Fruit fly (Drosophila melanogaster) whole organism, embryonic: ENCODE results near the gene Mzt1.

ENCODE experiments used
- B-H1 ChIP-seq: fragments of 200-800 bp; sonication (Bioruptor generic); IDR thresholded peaks from 3 replicates; pipeline ENCODE4 v1.3.6; 2022; ENCODE audit warnings: missing biosample characterization, missing genetic modification characterization
- CG10321 ChIP-seq: fragments of 200-800 bp; sonication (Bioruptor generic); IDR thresholded peaks from 2 replicates; pipeline ENCODE4 v1.3.6; 2022; ENCODE audit warnings: missing biosample characterization, missing genetic modification characterization
- CG12236 ChIP-seq: fragments of 200-800 bp; sonication (Bioruptor generic); optimal IDR thresholded peaks from 2 replicates; lab custom pipeline; 2016; ENCODE audit warnings: missing biosample characterization, missing genetic modification characterization
- CG12942 ChIP-seq: fragments of 200-800 bp; sonication (Bioruptor generic); optimal IDR thresholded peaks from 3 replicates; lab custom pipeline; 2016; ENCODE audit warnings: missing biosample characterization, missing genetic modification characterization
- CG13424 ChIP-seq: fragments of 200-800 bp; sonication (Bioruptor generic); optimal IDR thresholded peaks from 2 replicates; lab custom pipeline; 2019; ENCODE audit warnings: missing biosample characterization, mild to moderate bottlenecking, missing genetic modification characterization, moderate library complexity
- CG14441 ChIP-seq: fragments of 200-800 bp; sonication (Bioruptor generic); IDR thresholded peaks from 2 replicates; pipeline ENCODE4 v1.3.6; 2022; ENCODE audit warnings: missing biosample characterization, missing genetic modification characterization
- CG14860 ChIP-seq: fragments of 200-800 bp; sonication (Bioruptor generic); IDR thresholded peaks from 3 replicates; pipeline ENCODE4 v1.3.6; 2022; ENCODE audit warnings: missing biosample characterization, missing genetic modification characterization; ENCODE audit not compliant: partially characterized antibody
- CG15011 ChIP-seq: fragments of 200-800 bp; sonication (Bioruptor generic); optimal IDR thresholded peaks from 3 replicates; lab custom pipeline; 2018; ENCODE audit warnings: missing biosample characterization, mild to moderate bottlenecking, missing genetic modification characterization
- CG1529 ChIP-seq: fragments of 200-800 bp; sonication (Bioruptor generic); optimal IDR thresholded peaks from 3 replicates; lab custom pipeline; 2018; ENCODE audit warnings: missing biosample characterization, missing genetic modification characterization
- CG16779 ChIP-seq: fragments of 200-800 bp; sonication (Bioruptor generic); IDR thresholded peaks from 2 replicates; pipeline ENCODE4 v1.3.6; 2022; ENCODE audit warnings: missing biosample characterization, missing genetic modification characterization
- CG16815 ChIP-seq: fragments of 200-800 bp; sonication (Bioruptor generic); optimal IDR thresholded peaks from 3 replicates; lab custom pipeline; 2017; ENCODE audit warnings: missing biosample characterization, mild to moderate bottlenecking, missing genetic modification characterization
- CG17361 ChIP-seq: fragments of 200-800 bp; sonication (Bioruptor generic); IDR thresholded peaks from 3 replicates; pipeline ENCODE4 v1.3.6; 2022; ENCODE audit warnings: missing biosample characterization, missing genetic modification characterization
- CG17385 ChIP-seq: fragments of 200-800 bp; sonication (Bioruptor generic); optimal IDR thresholded peaks from 3 replicates; lab custom pipeline; 2018; ENCODE audit warnings: missing biosample characterization, mild to moderate bottlenecking, missing genetic modification characterization
- CG33213 ChIP-seq: fragments of 200-800 bp; sonication (Bioruptor generic); optimal IDR thresholded peaks from 3 replicates; lab custom pipeline; 2016; ENCODE audit warnings: missing biosample characterization, missing genetic modification characterization
- CG5180 ChIP-seq: fragments of 200-800 bp; sonication (Bioruptor generic); optimal IDR thresholded peaks from 3 replicates; lab custom pipeline; 2017; ENCODE audit warnings: missing biosample characterization, missing genetic modification characterization, mild to moderate bottlenecking, moderate library complexity, missing genetic modification reagents
- CG6854 ChIP-seq: fragments of 200-800 bp; sonication (Bioruptor generic); optimal IDR thresholded peaks from 3 replicates; lab custom pipeline; 2017; ENCODE audit warnings: missing biosample characterization, mild to moderate bottlenecking, missing genetic modification characterization
- CG7271 ChIP-seq: fragments of 200-800 bp; sonication (Bioruptor generic); optimal IDR thresholded peaks from 2 replicates; lab custom pipeline; 2018; ENCODE audit warnings: missing biosample characterization, mild to moderate bottlenecking, missing genetic modification characterization, moderate library complexity
- CG7357 ChIP-seq: fragments of 200-800 bp; sonication (Bioruptor generic); IDR thresholded peaks from 3 replicates; pipeline ENCODE4 v1.3.6; 2022; ENCODE audit warnings: missing biosample characterization, missing genetic modification characterization
- CG7987 ChIP-seq: fragments of 200-800 bp; sonication (Bioruptor generic); optimal IDR thresholded peaks from 2 replicates; lab custom pipeline; 2018; ENCODE audit warnings: missing biosample characterization, mild to moderate bottlenecking, missing genetic modification characterization, moderate library complexity
- CG8359 ChIP-seq: fragments of 200-800 bp; sonication (Bioruptor generic); optimal IDR thresholded peaks from 2 replicates; lab custom pipeline; 2017; ENCODE audit warnings: missing biosample characterization, mild to moderate bottlenecking, missing genetic modification characterization, borderline replicate concordance
- CG9609 ChIP-seq: fragments of 200-800 bp; sonication (Bioruptor generic); optimal IDR thresholded peaks from 3 replicates; lab custom pipeline; 2016; ENCODE audit warnings: missing biosample characterization, missing genetic modification characterization
- CkIIα-i1 ChIP-seq: fragments of 200-800 bp; sonication (Bioruptor generic); IDR thresholded peaks from 2 replicates; pipeline ENCODE4 v1.3.6; 2022; ENCODE audit warnings: missing biosample characterization, missing genetic modification characterization
- CoRest ChIP-seq: fragments of 200-800 bp; sonication (Bioruptor generic); optimal IDR thresholded peaks from 3 replicates; lab custom pipeline; 2018; ENCODE audit warnings: missing biosample characterization, mild to moderate bottlenecking, missing genetic modification characterization, moderate library complexity
- Gsc ChIP-seq: fragments of 200-800 bp; sonication (Bioruptor generic); IDR thresholded peaks from 2 replicates; pipeline ENCODE4 v1.3.6; 2022; ENCODE audit warnings: missing biosample characterization, missing genetic modification characterization
- H15 ChIP-seq: fragments of 200-800 bp; sonication (Bioruptor generic); IDR thresholded peaks from 3 replicates; pipeline ENCODE4 v1.3.6; 2022; ENCODE audit warnings: missing biosample characterization, missing genetic modification characterization
- Hand ChIP-seq: fragments of 200-800 bp; sonication (Bioruptor generic); optimal IDR thresholded peaks from 2 replicates; lab custom pipeline; 2017; ENCODE audit warnings: mild to moderate bottlenecking, missing biosample characterization, missing genetic modification reagents, missing genetic modification characterization
- Hr51 ChIP-seq, 2 experiments: fragments of 200-800 bp; sonication (Bioruptor generic); optimal IDR thresholded peaks; 2 replicates in 1 of 2; 3 replicates in 1 of 2; lab custom pipeline; 2016 to 2018; ENCODE audit warnings: missing biosample characterization in 2 of 2, missing genetic modification characterization in 2 of 2, mild to moderate bottlenecking in 1 of 2, moderate library complexity in 1 of 2
- Meics ChIP-seq: fragments of 200-800 bp; sonication (Bioruptor generic); optimal IDR thresholded peaks from 2 replicates; lab custom pipeline; 2017; ENCODE audit warnings: missing biosample characterization, mild to moderate bottlenecking, missing genetic modification characterization
- Nf-YA ChIP-seq: fragments of 200-800 bp; sonication (Bioruptor generic); IDR thresholded peaks from 2 replicates; pipeline ENCODE4 v1.3.6; 2022; ENCODE audit warnings: missing biosample characterization, missing genetic modification characterization
- Sox102F ChIP-seq: fragments of 200-800 bp; sonication (Bioruptor generic); optimal IDR thresholded peaks from 2 replicates; lab custom pipeline; 2018; ENCODE audit warnings: missing biosample characterization, mild to moderate bottlenecking, missing genetic modification characterization, moderate library complexity
- Spps ChIP-seq: fragments of 200-800 bp; sonication (Bioruptor generic); optimal IDR thresholded peaks from 2 replicates; lab custom pipeline; 2018; ENCODE audit warnings: missing biosample characterization, mild to moderate bottlenecking, missing genetic modification characterization
- Usf ChIP-seq: fragments of 200-800 bp; sonication (Bioruptor generic); optimal IDR thresholded peaks from 2 replicates; lab custom pipeline; 2017; ENCODE audit warnings: missing genotype, missing biosample characterization, missing genetic modification characterization
- YL-1 ChIP-seq: fragments of 200-800 bp; sonication (Bioruptor generic); optimal IDR thresholded peaks from 3 replicates; lab custom pipeline; 2017; ENCODE audit warnings: missing biosample characterization, mild to moderate bottlenecking, missing genetic modification characterization
- ac ChIP-seq: fragments of 200-800 bp; sonication (Bioruptor generic); optimal IDR thresholded peaks from 3 replicates; lab custom pipeline; 2017; ENCODE audit warnings: missing biosample characterization, mild to moderate bottlenecking, missing genetic modification characterization
- aop ChIP-seq: fragments of 200-800 bp; sonication (Bioruptor generic); IDR thresholded peaks from 2 replicates; pipeline ENCODE4 v1.3.6; 2022; ENCODE audit warnings: missing biosample characterization, missing genetic modification characterization
- bab2 ChIP-seq: fragments of 200-800 bp; sonication (Bioruptor generic); optimal IDR thresholded peaks from 2 replicates; lab custom pipeline; 2016; ENCODE audit warnings: missing biosample characterization, missing genetic modification characterization
- bigmax ChIP-seq: fragments of 200-800 bp; sonication (Bioruptor generic); optimal IDR thresholded peaks from 2 replicates; lab custom pipeline; 2018; ENCODE audit warnings: missing biosample characterization, mild to moderate bottlenecking, missing genetic modification characterization
- dan ChIP-seq: fragments of 200-800 bp; sonication (Bioruptor generic); IDR thresholded peaks from 2 replicates; pipeline ENCODE4 v1.3.6; 2022; ENCODE audit warnings: missing biosample characterization, missing genetic modification characterization
- fd102C ChIP-seq: fragments of 200-800 bp; sonication (Bioruptor generic); optimal IDR thresholded peaks from 2 replicates; lab custom pipeline; 2018; ENCODE audit warnings: missing biosample characterization, mild to moderate bottlenecking, missing genetic modification characterization, moderate library complexity
- fd64A ChIP-seq: fragments of 200-800 bp; sonication (Bioruptor generic); optimal IDR thresholded peaks from 3 replicates; lab custom pipeline; 2018; ENCODE audit warnings: missing biosample characterization, mild to moderate bottlenecking, missing genetic modification characterization
- fu2 ChIP-seq: fragments of 200-800 bp; sonication (Bioruptor generic); optimal IDR thresholded peaks from 2 replicates; lab custom pipeline; 2016; ENCODE audit warnings: missing biosample characterization, missing genetic modification characterization
- gt ChIP-seq: fragments of 200-800 bp; sonication (Bioruptor generic); IDR thresholded peaks from 2 replicates; pipeline ENCODE4 v1.3.6; 2022; ENCODE audit warnings: missing biosample characterization, missing genetic modification characterization
- knrl ChIP-seq: fragments of 200-800 bp; sonication (Bioruptor generic); IDR thresholded peaks from 3 replicates; pipeline ENCODE4 v1.3.6; 2022; ENCODE audit warnings: missing biosample characterization, missing genetic modification characterization; ENCODE audit not compliant: partially characterized antibody
- luna ChIP-seq: fragments of 200-800 bp; sonication (Bioruptor generic); optimal IDR thresholded peaks from 2 replicates; lab custom pipeline; 2016; ENCODE audit warnings: missing biosample characterization, missing genetic modification characterization
- nmo ChIP-seq: fragments of 200-800 bp; sonication (Bioruptor generic); optimal IDR thresholded peaks from 2 replicates; lab custom pipeline; 2018; ENCODE audit warnings: missing biosample characterization, mild to moderate bottlenecking, missing genetic modification characterization, moderate library complexity
- sens-2 ChIP-seq: fragments of 200-800 bp; sonication (Bioruptor generic); IDR thresholded peaks from 2 replicates; pipeline ENCODE4 v1.3.6; 2022; ENCODE audit warnings: missing biosample characterization, missing genetic modification characterization
- slp2 ChIP-seq: fragments of 200-800 bp; sonication (Bioruptor generic); optimal IDR thresholded peaks from 2 replicates; lab custom pipeline; 2016; ENCODE audit warnings: missing biosample characterization, missing genetic modification characterization
- vfl ChIP-seq: fragments of 200-800 bp; sonication (Bioruptor generic); optimal IDR thresholded peaks from 2 replicates; lab custom pipeline; 2016; ENCODE audit warnings: missing biosample characterization, missing genetic modification characterization
- wek ChIP-seq: fragments of 200-800 bp; sonication (Bioruptor generic); optimal IDR thresholded peaks from 3 replicates; lab custom pipeline; 2018; ENCODE audit warnings: missing biosample characterization, mild to moderate bottlenecking, missing genetic modification characterization, moderate library complexity
- wor ChIP-seq: fragments of 200-800 bp; sonication (Bioruptor generic); IDR thresholded peaks from 2 replicates; pipeline ENCODE4 v1.3.6; 2022; ENCODE audit warnings: missing biosample characterization, missing genetic modification characterization
- zen2 ChIP-seq: fragments of 200-800 bp; sonication (Bioruptor generic); IDR thresholded peaks from 3 replicates; pipeline ENCODE4 v1.3.6; 2022; ENCODE audit warnings: missing biosample characterization, missing genetic modification characterization; ENCODE audit not compliant: partially characterized antibody

The Mzt1 gene

DNA sequence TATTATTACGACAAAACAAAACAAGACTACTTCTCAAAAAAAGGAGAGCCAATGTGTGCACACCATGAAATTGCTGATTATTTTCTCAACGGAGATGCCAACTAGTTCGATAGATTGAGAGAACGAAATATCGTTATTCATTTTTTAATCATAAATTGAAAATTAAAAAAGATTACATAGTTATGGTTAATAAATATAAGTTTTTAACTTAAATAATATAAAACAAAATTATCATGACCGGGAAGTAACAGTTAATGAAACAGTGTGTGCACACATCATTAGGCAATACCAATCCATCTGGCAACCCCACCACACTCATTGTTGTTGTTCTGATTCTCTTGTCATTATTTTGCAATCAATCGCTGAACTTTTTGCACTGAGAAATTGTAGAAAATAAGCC is 17.2 kb upstream of the Mzt1 start, which contains the start of the genes CG1317 and CG8993 (continued):
- TF ChIP-seq dan (GFP tag; lab: Robert Waterston, UW) = no peak
- TF ChIP-seq wor (GFP tag; lab: Robert Waterston, UW) = 0 out of 2 replicates have a peak, but pooled peaks have one; percentile 12
- TF ChIP-seq CG6854 (GFP tag; lab: Kevin White, UChicago) = no peak
- no peak for TF ChIP-seq Nf-YA
- peak; percentile 11 for TF ChIP-seq CG17385 (GFP tag; lab: Kevin White, UChicago)
- TF ChIP-seq Meics = peak; percentile 41
- TF ChIP-seq CG12942 (GFP tag; lab: Kevin White, UChicago) = peak; percentile 55
- TF ChIP-seq fu2 (GFP tag; lab: Kevin White, UChicago) = no peak
- TF ChIP-seq H15 (GFP tag; lab: Robert Waterston, UW) = no peak
- no peak for TF ChIP-seq CG8359 (GFP tag; lab: Kevin White, UChicago)
- no peak for TF ChIP-seq CG15011 (GFP tag; lab: Kevin White, UChicago)
- peak; percentile 26; the same call in 1 of the 3 replicates for TF ChIP-seq CG7357 (GFP tag; lab: Robert Waterston, UW)
- TF ChIP-seq CoRest (tag; lab: Kevin White, UChicago) = peak; percentile 73
- no peak for TF ChIP-seq aop
- TF ChIP-seq Usf (GFP tag; lab: Kevin White, UChicago) = no peak
- TF ChIP-seq CG14860 (GFP tag; lab: Robert Waterston, UW) = peak; percentile 56; the same call in 2 of the 3 replicates
- TF ChIP-seq zen2 = no peak
- no peak for TF ChIP-seq luna (GFP tag; lab: Kevin White, UChicago)
- TF ChIP-seq wek (GFP tag; lab: Kevin White, UChicago) = no peak
- TF ChIP-seq YL-1 (GFP tag; lab: Kevin White, UChicago) = peak; percentile 89
- TF ChIP-seq knrl (GFP tag; lab: Robert Waterston, UW) = peak; percentile 81
- TF ChIP-seq CG9609 (GFP tag; lab: Kevin White, UChicago) = no peak
- TF ChIP-seq CG33213 (GFP tag; lab: Kevin White, UChicago) = no peak
- TF ChIP-seq CG1529 = no peak
- TF ChIP-seq Spps (tag; lab: Kevin White, UChicago) = peak; percentile 36
- no peak for TF ChIP-seq CG12236 (GFP tag; lab: Kevin White, UChicago)
- no peak for TF ChIP-seq slp2 (GFP tag; lab: Kevin White, UChicago)
- TF ChIP-seq CG10321 = no peak
- TF ChIP-seq Hr51 (GFP tag; optimal IDR thresholded peaks at IDR 0.05; lab: Kevin White, UChicago) = peak; percentile 1 to 32
- no peak for TF ChIP-seq bigmax (GFP tag; lab: Kevin White, UChicago)
- no peak for TF ChIP-seq sens-2 (GFP tag; lab: Robert Waterston, UW)
- TF ChIP-seq bab2 (GFP tag; lab: Kevin White, UChicago) = no peak
- TF ChIP-seq CG16815 = no peak
- TF ChIP-seq B-H1 = no peak; the same call in 2 of the 3 replicates
- TF ChIP-seq Gsc (GFP tag; lab: Robert Waterston, UW) = no peak
- TF ChIP-seq vfl (GFP tag; lab: Kevin White, UChicago) = no peak
- TF ChIP-seq gt (GFP tag; lab: Robert Waterston, UW) = no peak
- TF ChIP-seq CG7987 (GFP tag; lab: Kevin White, UChicago) = no peak
- no peak for TF ChIP-seq CG16779 (GFP tag; lab: Robert Waterston, UW)
- TF ChIP-seq CkIIα-i1 (GFP tag; lab: Robert Waterston, UW) = no peak
- TF ChIP-seq Hand = no peak
- TF ChIP-seq nmo (GFP tag; lab: Kevin White, UChicago) = peak; percentile 79
- no peak for TF ChIP-seq fd102C (GFP tag; lab: Kevin White, UChicago)
- peak; percentile 62 for TF ChIP-seq Sox102F (GFP tag; lab: Kevin White, UChicago)
- no peak for TF ChIP-seq CG5180 (GFP tag; lab: Kevin White, UChicago)
- no peak for TF ChIP-seq CG7271
- no peak for TF ChIP-seq ac
- no peak for TF ChIP-seq fd64A
- peak; percentile 69 for TF ChIP-seq CG13424 (tag; lab: Kevin White, UChicago)
- TF ChIP-seq CG17361 = peak; percentile 74; the same call in 2 of the 3 replicates
- peak; percentile 34; the same call in 1 of the 2 replicates for TF ChIP-seq CG14441 (GFP tag; lab: Robert Waterston, UW)
